Worm (Caenorhabditis elegans): ENCODE measurements around the gene cux-7.
"Not testable (repeated sequence)": the region's sequence is repeated elsewhere in the genome, so short reads cannot be mapped to it uniquely, and the experiment has no call there.

cux-7 gene

DNA sequence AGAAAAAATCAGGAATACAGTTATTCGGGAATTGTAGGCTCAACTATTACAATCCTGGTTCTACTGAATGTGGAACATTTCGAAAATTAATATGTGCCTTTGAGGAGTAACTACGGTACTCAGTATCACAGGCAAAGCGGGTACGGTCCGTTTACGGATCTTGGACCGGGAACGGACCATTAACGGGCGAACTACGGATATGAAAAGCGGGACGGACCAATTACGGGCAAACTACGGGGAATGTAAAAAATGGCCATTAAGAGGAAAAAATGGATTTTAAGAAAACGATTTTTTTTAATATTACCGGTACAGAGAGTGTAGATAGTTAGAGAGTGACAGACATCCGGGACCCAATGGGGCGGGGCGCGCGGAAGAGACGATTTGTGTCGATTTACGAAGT lies 51.7 kb downstream of the cux-7 start, which contains the start of gene H14A12.5:
TSS of gene H14A12.5 (minus strand) at position 101 of the 400 bp plus-strand sequence.
- not testable (repeated sequence) for TF ChIP-seq rbr-2 (tag; optimal IDR thresholded peaks at IDR 0.05); duxl-1 (tag; optimal IDR thresholded peaks at IDR 0.05; ENCODE audit: poor library complexity); nhr-10 (tag; optimal IDR thresholded peaks at IDR 0.05)

All from whole organism, L4 larva.